Fruit fly (Drosophila melanogaster) whole organism, embryonic: ENCODE measurements around the gene MsrA.

Experiments used
- Blimp-1 ChIP-seq: fragments of 200-800 bp; sonication (Bioruptor generic); optimal IDR thresholded peaks from 3 replicates; lab custom pipeline; 2018; ENCODE audit warnings: missing biosample characterization, missing genetic modification characterization, mild to moderate bottlenecking, moderate library complexity, missing genetic modification reagents
- CG10565 ChIP-seq: fragments of 200-800 bp; sonication (Bioruptor generic); optimal IDR thresholded peaks from 3 replicates; lab custom pipeline; 2016; ENCODE audit warnings: missing biosample characterization, mild to moderate bottlenecking, missing genetic modification characterization
- CG12236 ChIP-seq: fragments of 200-800 bp; sonication (Bioruptor generic); optimal IDR thresholded peaks from 2 replicates; lab custom pipeline; 2016; ENCODE audit warnings: missing biosample characterization, missing genetic modification characterization
- CG12659 ChIP-seq: fragments of 200-800 bp; sonication (Bioruptor generic); optimal IDR thresholded peaks from 3 replicates; lab custom pipeline; 2017; ENCODE audit warnings: mild to moderate bottlenecking, missing biosample characterization, missing genetic modification reagents, missing genetic modification characterization
- CG14441 ChIP-seq: fragments of 200-800 bp; sonication (Bioruptor generic); IDR thresholded peaks from 2 replicates; pipeline ENCODE4 v1.3.6; 2022; ENCODE audit warnings: missing biosample characterization, missing genetic modification characterization
- CG18011 ChIP-seq: fragments of 200-800 bp; sonication (Bioruptor generic); optimal IDR thresholded peaks from 2 replicates; lab custom pipeline; 2017; ENCODE audit warnings: missing biosample characterization, missing genetic modification characterization, mild to moderate bottlenecking, moderate library complexity, missing genotype
- CG18619 ChIP-seq: fragments of 200-800 bp; sonication (Bioruptor generic); optimal IDR thresholded peaks from 3 replicates; lab custom pipeline; 2017; ENCODE audit warnings: missing biosample characterization, mild to moderate bottlenecking, missing genetic modification characterization
- CG2116 ChIP-seq: fragments of 200-800 bp; sonication (Bioruptor generic); optimal IDR thresholded peaks from 3 replicates; lab custom pipeline; 2018; ENCODE audit warnings: missing biosample characterization, mild to moderate bottlenecking, missing genetic modification characterization
- CG2712 ChIP-seq: fragments of 200-800 bp; optimal IDR thresholded peaks from 3 replicates; lab custom pipeline; 2019; ENCODE audit warnings: missing biosample characterization, mild to moderate bottlenecking, missing genetic modification characterization, moderate library complexity
- CG2889 ChIP-seq: fragments of 200-800 bp; sonication (Bioruptor generic); IDR thresholded peaks from 3 replicates; pipeline ENCODE4 v1.3.6; 2022; ENCODE audit warnings: missing biosample characterization, missing genetic modification characterization
- CG34422 ChIP-seq: fragments of 200-800 bp; sonication (Bioruptor generic); IDR thresholded peaks from 3 replicates; pipeline ENCODE4 v1.3.6; 2022; ENCODE audit warnings: missing biosample characterization, missing genetic modification characterization
- CG6683 ChIP-seq: fragments of 200-800 bp; sonication (Bioruptor generic); optimal IDR thresholded peaks from 2 replicates; lab custom pipeline; 2017; ENCODE audit warnings: missing biosample characterization, mild to moderate bottlenecking, missing genetic modification characterization, missing genetic modification reagents
- CG7928 ChIP-seq: fragments of 200-800 bp; sonication (Bioruptor generic); optimal IDR thresholded peaks from 2 replicates; lab custom pipeline; 2017; ENCODE audit warnings: missing biosample characterization, mild to moderate bottlenecking, missing genetic modification characterization
- CG8281 ChIP-seq: fragments of 200-800 bp; sonication (Bioruptor generic); optimal IDR thresholded peaks from 2 replicates; lab custom pipeline; 2018; ENCODE audit warnings: missing biosample characterization, mild to moderate bottlenecking, missing genetic modification characterization, moderate library complexity
- CG8388 ChIP-seq: fragments of 200-800 bp; sonication (Bioruptor generic); optimal IDR thresholded peaks from 2 replicates; lab custom pipeline; 2019; ENCODE audit warnings: missing biosample characterization, mild to moderate bottlenecking, missing genetic modification characterization, moderate library complexity
- CG9876 ChIP-seq: fragments of 200-800 bp; sonication (Bioruptor generic); optimal IDR thresholded peaks from 2 replicates; lab custom pipeline; 2016; ENCODE audit warnings: missing biosample characterization, missing genetic modification characterization
- D19A ChIP-seq: fragments of 200-800 bp; optimal IDR thresholded peaks from 3 replicates; lab custom pipeline; 2019; ENCODE audit warnings: missing biosample characterization, mild to moderate bottlenecking, missing genetic modification characterization, moderate library complexity
- E2f1 ChIP-seq: fragments of 200-800 bp; sonication (Bioruptor generic); IDR thresholded peaks from 2 replicates; pipeline ENCODE4 v1.3.6; 2022; ENCODE audit warnings: missing biosample characterization, missing genetic modification characterization
- Ets65A ChIP-seq: fragments of 200-800 bp; sonication (Bioruptor generic); peaks from one replicate; lab custom pipeline; 2016; ENCODE audit warnings: missing biosample characterization, missing genetic modification characterization
- Gug ChIP-seq: fragments of 200-800 bp; sonication (Bioruptor generic); IDR thresholded peaks from 4 replicates; pipeline ENCODE4 v1.3.6; 2022; ENCODE audit warnings: missing biosample characterization, missing genetic modification characterization
- Jarid2 ChIP-seq: fragments of 200-800 bp; sonication (Bioruptor generic); optimal IDR thresholded peaks from 3 replicates; lab custom pipeline; 2017; ENCODE audit warnings: mild to moderate bottlenecking, missing biosample characterization, missing genetic modification reagents, missing genetic modification characterization
- Max ChIP-seq: fragments of 200-800 bp; sonication (Bioruptor generic); optimal IDR thresholded peaks from 2 replicates; lab custom pipeline; 2016; ENCODE audit warnings: missing biosample characterization, mild to moderate bottlenecking, missing genetic modification characterization
- chinmo ChIP-seq: fragments of 200-800 bp; sonication (Bioruptor generic); IDR thresholded peaks from 4 replicates; pipeline ENCODE4 v1.3.6; 2022; ENCODE audit warnings: missing biosample characterization, missing genetic modification characterization; ENCODE audit not compliant: partially characterized antibody
- crc ChIP-seq: fragments of 200-800 bp; sonication (Bioruptor generic); optimal IDR thresholded peaks from 2 replicates; lab custom pipeline; 2016; ENCODE audit warnings: missing biosample characterization, missing genetic modification characterization
- crol ChIP-seq: fragments of 200-800 bp; sonication (Bioruptor generic); IDR thresholded peaks from 2 replicates; pipeline ENCODE4 v1.3.6; 2022; ENCODE audit warnings: missing biosample characterization, missing genetic modification characterization
- cwo ChIP-seq: fragments of 200-800 bp; sonication (Bioruptor generic); optimal IDR thresholded peaks from 3 replicates; lab custom pipeline; 2017; ENCODE audit warnings: missing biosample characterization, missing genetic modification characterization, mild to moderate bottlenecking, moderate library complexity, missing genetic modification reagents
- dan ChIP-seq: fragments of 200-800 bp; sonication (Bioruptor generic); IDR thresholded peaks from 2 replicates; pipeline ENCODE4 v1.3.6; 2022; ENCODE audit warnings: missing biosample characterization, missing genetic modification characterization
- dmrt99B ChIP-seq: fragments of 200-800 bp; sonication (Bioruptor generic); optimal IDR thresholded peaks from 2 replicates; lab custom pipeline; 2018; ENCODE audit warnings: missing biosample characterization, mild to moderate bottlenecking, missing genetic modification characterization, moderate library complexity
- exex ChIP-seq: fragments of 200-800 bp; sonication (Bioruptor generic); optimal IDR thresholded peaks from 4 replicates; lab custom pipeline; 2018; ENCODE audit warnings: missing biosample characterization, mild to moderate bottlenecking, missing genetic modification characterization, moderate library complexity
- lab ChIP-seq: fragments of 200-800 bp; sonication (Bioruptor generic); optimal IDR thresholded peaks from 3 replicates; lab custom pipeline; 2017; ENCODE audit warnings: missing biosample characterization, missing genetic modification characterization, mild to moderate bottlenecking, moderate library complexity, missing genetic modification reagents
- lilli ChIP-seq: fragments of 200-800 bp; sonication (Bioruptor generic); optimal IDR thresholded peaks from 3 replicates; lab custom pipeline; 2016; ENCODE audit warnings: missing biosample characterization, missing genetic modification characterization
- row ChIP-seq: fragments of 200-800 bp; sonication (Bioruptor generic); IDR thresholded peaks from 3 replicates; pipeline ENCODE4 v1.3.6; 2022; ENCODE audit warnings: missing biosample characterization, missing genetic modification characterization
- sens ChIP-seq: fragments of 200-800 bp; sonication (Bioruptor generic); peaks from one replicate; lab custom pipeline; 2016; ENCODE audit warnings: missing biosample characterization, missing genetic modification characterization
- sug ChIP-seq: fragments of 200-800 bp; optimal IDR thresholded peaks from 2 replicates; lab custom pipeline; 2019; ENCODE audit warnings: missing biosample characterization, mild to moderate bottlenecking, missing genetic modification characterization, moderate library complexity
- tgo ChIP-seq: fragments of 200-800 bp; sonication (Bioruptor generic); IDR thresholded peaks from 3 replicates; pipeline ENCODE4 v1.3.6; 2022; ENCODE audit warnings: missing biosample characterization, missing genetic modification characterization
- tna ChIP-seq: fragments of 200-800 bp; sonication (Bioruptor generic); IDR thresholded peaks from 2 replicates; pipeline ENCODE4 v1.3.6; 2022; ENCODE audit warnings: missing biosample characterization, missing genetic modification characterization; ENCODE audit not compliant: partially characterized antibody
- ttk ChIP-seq: fragments of 200-800 bp; sonication (Bioruptor generic); IDR thresholded peaks from 2 replicates; pipeline ENCODE4 v2.1.2; 2022; ENCODE audit warnings: missing biosample characterization, missing genetic modification characterization
- wor ChIP-seq: fragments of 200-800 bp; sonication (Bioruptor generic); IDR thresholded peaks from 2 replicates; pipeline ENCODE4 v1.3.6; 2022; ENCODE audit warnings: missing biosample characterization, missing genetic modification characterization

Gene MsrA

DNA sequence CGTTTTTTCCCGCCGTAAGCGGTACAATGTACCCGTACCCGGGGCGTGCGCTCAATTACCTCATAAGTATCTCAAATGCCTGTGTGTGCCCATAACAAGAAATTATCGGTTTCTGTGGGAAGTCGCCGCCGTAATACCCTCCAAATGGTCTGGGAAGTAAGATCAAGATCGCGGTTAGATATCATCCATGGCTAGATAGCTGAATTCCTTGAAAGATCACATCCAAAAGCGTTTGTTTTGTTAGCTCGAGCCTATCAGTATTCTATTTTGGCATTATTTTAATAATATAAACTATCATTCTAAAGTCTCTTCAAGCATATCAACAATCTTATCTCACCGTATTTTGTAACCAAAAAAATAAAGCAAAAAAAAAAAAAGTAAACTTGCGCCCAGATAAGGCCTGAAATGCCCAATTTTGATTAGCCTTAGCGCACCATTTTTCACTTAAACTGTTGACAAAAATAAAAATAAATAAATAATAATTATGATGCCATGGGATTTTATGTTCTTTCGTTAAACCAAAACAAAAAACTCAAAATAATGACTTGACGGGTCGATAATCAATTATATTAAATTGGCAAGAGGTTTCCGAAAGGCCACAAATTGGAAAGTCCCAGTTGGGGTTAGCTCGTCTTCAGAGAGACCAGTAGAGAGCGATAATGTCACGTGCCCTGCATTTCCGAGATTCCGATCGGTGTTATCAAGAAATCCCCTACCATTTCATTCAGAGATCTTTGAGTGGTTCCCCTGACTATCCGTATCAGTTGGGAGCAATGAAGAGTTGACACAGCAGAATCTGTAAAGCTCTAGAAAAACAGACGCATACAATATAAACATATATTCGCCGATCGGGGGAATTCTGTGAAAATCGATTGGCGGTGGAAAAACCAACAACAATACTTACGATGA, 28.0 kb downstream of the MsrA start (continued):
- 0 out of 2 replicates have a peak, but pooled peaks have one; percentile 38 for TF ChIP-seq CG14441 (GFP tag; lab: Robert Waterston, UW)
- no peak for TF ChIP-seq Max (GFP tag; lab: Kevin White, UChicago)
- TF ChIP-seq wor (GFP tag; lab: Robert Waterston, UW): no peak
- peak; percentile 2 for TF ChIP-seq lab (GFP tag; lab: Kevin White, UChicago)
- no peak for TF ChIP-seq crc (GFP tag; lab: Kevin White, UChicago)
- TF ChIP-seq Gug (GFP tag; lab: Robert Waterston, UW): no peak
- peak; percentile 44; the same call in 2 of the 3 replicates for TF ChIP-seq row
- TF ChIP-seq CG6683 (GFP tag; lab: Kevin White, UChicago): no peak
- peak; percentile 72 for TF ChIP-seq D19A (tag; lab: Kevin White, UChicago)
- no peak for TF ChIP-seq dan (GFP tag; lab: Robert Waterston, UW)
- TF ChIP-seq tgo: no peak
- TF ChIP-seq chinmo (GFP tag; lab: Robert Waterston, UW): 0 out of 4 replicates have a peak, but pooled peaks have one; percentile 20
- TF ChIP-seq sug (tag; lab: Kevin White, UChicago): peak; percentile 35
- TF ChIP-seq dmrt99B (tag; lab: Kevin White, UChicago): peak; percentile 1
- TF ChIP-seq E2f1 (GFP tag; lab: Robert Waterston, UW): no peak
- TF ChIP-seq cwo (GFP tag; lab: Kevin White, UChicago): peak; percentile 84
- peak; percentile 39; the same call in 1 of the 3 replicates for TF ChIP-seq CG34422 (GFP tag; lab: Robert Waterston, UW)
- TF ChIP-seq CG7928 (GFP tag; lab: Kevin White, UChicago): no peak
- no peak for TF ChIP-seq CG18011 (GFP tag; lab: Kevin White, UChicago)
- TF ChIP-seq Ets65A (GFP tag; lab: Kevin White, UChicago): peak; percentile 40
- no peak for TF ChIP-seq CG12236 (GFP tag; lab: Kevin White, UChicago)
- TF ChIP-seq ttk: no peak
- TF ChIP-seq CG8281 (tag; lab: Kevin White, UChicago): no peak
- no peak for TF ChIP-seq CG8388 (GFP tag; lab: Kevin White, UChicago)
- no peak for TF ChIP-seq CG2116 (GFP tag; lab: Kevin White, UChicago)
- TF ChIP-seq crol (GFP tag; lab: Robert Waterston, UW): no peak
- no peak for TF ChIP-seq lilli (GFP tag; lab: Kevin White, UChicago)
- TF ChIP-seq CG9876: no peak
- no peak for TF ChIP-seq CG2889 (GFP tag; lab: Robert Waterston, UW)
- peak; percentile 1 for TF ChIP-seq Blimp-1 (GFP tag; lab: Kevin White, UChicago)
- peak; percentile 45 for TF ChIP-seq sens (GFP tag; lab: Kevin White, UChicago)
- no peak for TF ChIP-seq CG12659 (GFP tag; lab: Kevin White, UChicago)
- TF ChIP-seq Jarid2: no peak
- TF ChIP-seq CG10565: no peak
- TF ChIP-seq CG18619: no peak
- no peak for TF ChIP-seq tna (GFP tag; lab: Robert Waterston, UW)
- peak; percentile 88 for TF ChIP-seq exex (tag; lab: Kevin White, UChicago)
- peak; percentile 6 for TF ChIP-seq CG2712 (tag; lab: Kevin White, UChicago)
- TF ChIP-seq, all 482 proteins: peak for 26
